Worm (Caenorhabditis elegans) whole organism, L2 larva: ENCODE data around the gene pigw-1.

Experiments
- C34F6.9 ChIP-seq: fragments of 150-350 bp; optimal IDR thresholded peaks from 2 replicates; lab custom pipeline; 2014; ENCODE audit warnings: missing biosample characterization, missing genetic modification characterization
- F13H6.1 ChIP-seq: sonication (generic microtip); optimal IDR thresholded peaks from 2 replicates; lab custom pipeline; 2016; ENCODE audit warnings: missing genetic modification characterization, missing compliant biosample characterization
- ceh-16 ChIP-seq: fragments of 150-350 bp; optimal IDR thresholded peaks from 2 replicates; lab custom pipeline; 2014; ENCODE audit warnings: missing biosample characterization, missing genetic modification characterization
- crh-2 ChIP-seq: sonication (generic microtip); optimal IDR thresholded peaks from 2 replicates; lab custom pipeline; 2017; ENCODE audit warnings: missing biosample characterization, missing genetic modification characterization
- dmd-4 ChIP-seq: sonication (generic microtip); optimal IDR thresholded peaks from 2 replicates; lab custom pipeline; 2017; ENCODE audit warnings: missing biosample characterization, missing genetic modification characterization
- egl-27 ChIP-seq: sonication (generic microtip); optimal IDR thresholded peaks from 3 replicates; lab custom pipeline; 2017; ENCODE audit warnings: missing biosample characterization, missing genetic modification reagents, missing genetic modification characterization
- elt-1 ChIP-seq: fragments of 150-350 bp; optimal IDR thresholded peaks from 2 replicates; lab custom pipeline; 2014; ENCODE audit warnings: missing biosample characterization, missing genetic modification characterization
- elt-3 ChIP-seq: sonication (generic microtip); optimal IDR thresholded peaks from 2 replicates; lab custom pipeline; 2017; ENCODE audit warnings: missing biosample characterization, missing genetic modification characterization
- gmeb-1 ChIP-seq: fragments of 150-350 bp; optimal IDR thresholded peaks from 2 replicates; lab custom pipeline; 2014; ENCODE audit warnings: missing biosample characterization, missing genetic modification characterization
- lin-13 ChIP-seq: fragments of 150-350 bp; optimal IDR thresholded peaks from 2 replicates; lab custom pipeline; 2014; ENCODE audit warnings: missing biosample characterization, missing genetic modification reagents, missing genetic modification characterization
- lin-39 ChIP-seq: fragments of 150-350 bp; optimal IDR thresholded peaks from 2 replicates; lab custom pipeline; 2014; ENCODE audit warnings: missing biosample characterization, missing genetic modification reagents, missing genetic modification characterization
- lsy-2 ChIP-seq, 2 experiments: fragments of 150-350 bp in 1 of 2; sonication (generic microtip) in 1 of 2; optimal IDR thresholded peaks; 2 replicates each; lab custom pipeline; 2014 to 2017; ENCODE audit warnings: missing biosample characterization in 2 of 2, missing genetic modification characterization in 2 of 2
- mab-5 ChIP-seq: fragments of 150-350 bp; optimal IDR thresholded peaks from 2 replicates; lab custom pipeline; 2014; ENCODE audit warnings: missing biosample characterization, missing genetic modification characterization
- mbf-1 ChIP-seq: sonication (generic microtip); optimal IDR thresholded peaks from 2 replicates; lab custom pipeline; 2017; ENCODE audit warnings: missing biosample characterization, missing genetic modification characterization
- mdl-1 ChIP-seq, 2 experiments: fragments of 150-350 bp in 1 of 2; sonication (generic microtip) in 1 of 2; optimal IDR thresholded peaks; 2 replicates each; lab custom pipeline; 2017; ENCODE audit warnings: missing biosample characterization in 2 of 2, missing genetic modification characterization in 2 of 2
- nhr-10 ChIP-seq: sonication (generic microtip); optimal IDR thresholded peaks from 2 replicates; lab custom pipeline; 2017; ENCODE audit warnings: missing biosample characterization, missing genetic modification characterization
- nhr-12 ChIP-seq: fragments of 150-350 bp; optimal IDR thresholded peaks from 2 replicates; lab custom pipeline; 2014; ENCODE audit warnings: missing biosample characterization, missing genetic modification characterization
- nhr-21 ChIP-seq: fragments of 150-350 bp; optimal IDR thresholded peaks from 2 replicates; lab custom pipeline; 2014; ENCODE audit warnings: missing biosample characterization, missing genetic modification characterization
- nhr-237 ChIP-seq: fragments of 150-350 bp; optimal IDR thresholded peaks from 2 replicates; lab custom pipeline; 2014; ENCODE audit warnings: missing biosample characterization, missing genetic modification characterization
- sem-4 ChIP-seq: fragments of 150-350 bp; optimal IDR thresholded peaks from 2 replicates; lab custom pipeline; 2014; ENCODE audit warnings: missing biosample characterization, missing genetic modification reagents, missing genetic modification characterization
- sma-3 ChIP-seq: sonication (generic microtip); optimal IDR thresholded peaks from 2 replicates; lab custom pipeline; 2016; ENCODE audit warnings: missing genetic modification reagents, missing genetic modification characterization, missing compliant biosample characterization
- sma-9 ChIP-seq, 2 experiments: fragments of 150-350 bp in 1 of 2; sonication (generic microtip) in 1 of 2; optimal IDR thresholded peaks; 2 replicates each; lab custom pipeline; 2014 to 2016; ENCODE audit warnings: missing genetic modification characterization in 2 of 2, mild to moderate bottlenecking in 1 of 2, missing biosample characterization in 1 of 2, missing compliant biosample characterization in 1 of 2, missing genetic modification reagents in 1 of 2, moderate library complexity in 1 of 2
- unc-39 ChIP-seq: fragments of 150-350 bp; optimal IDR thresholded peaks from 2 replicates; lab custom pipeline; 2014; ENCODE audit warnings: missing biosample characterization, missing genetic modification characterization
- unc-55 ChIP-seq: fragments of 150-350 bp; sonication (generic microtip); optimal IDR thresholded peaks from 3 replicates; lab custom pipeline; 2014; ENCODE audit warnings: missing biosample characterization, missing genetic modification reagents, missing genetic modification characterization
- unc-62 ChIP-seq: fragments of 150-350 bp; optimal IDR thresholded peaks from 2 replicates; lab custom pipeline; 2014; ENCODE audit warnings: missing biosample characterization, missing genetic modification reagents, missing genetic modification characterization
- zag-1 ChIP-seq: fragments of 150-350 bp; optimal IDR thresholded peaks from 2 replicates; lab custom pipeline; 2014; ENCODE audit warnings: missing biosample characterization, missing genetic modification characterization
- ztf-1 ChIP-seq: fragments of 200-800 bp; sonication (Bioruptor generic); conservative IDR thresholded peaks from 2 replicates; pipeline ENCODE4 v1.3.6; 2022; ENCODE audit warnings: missing genetic modification characterization, missing compliant biosample characterization
- ztf-4 ChIP-seq: fragments of 150-350 bp; optimal IDR thresholded peaks from 2 replicates; lab custom pipeline; 2014; ENCODE audit warnings: missing biosample characterization, missing genetic modification characterization

The pigw-1 gene

ce11 chrII:2920234-2920633 lies 35.5 kb upstream of the pigw-1 start:
- TF ChIP-seq zag-1 (no peak), F13H6.1 (no peak), crh-2 (tag; lab: Kevin White, UChicago) (no peak), unc-62 (GFP tag; lab: Kevin White, UChicago) (no peak), mab-5 (no peak), nhr-12 (tag; lab: Kevin White, UChicago) (no peak), C34F6.9 (tag; lab: Kevin White, UChicago) (no peak), lin-13 (GFP tag; lab: Kevin White, UChicago) (no peak), dmd-4 (tag; lab: Kevin White, UChicago) (no peak), lin-39 (tag; lab: Kevin White, UChicago) (no peak)
- TF ChIP-seq, all 48 proteins: peak for 0

ce11 chrII:2919074-2919857 lies 34.6 kb upstream of the pigw-1 start, which contains the start of the genes ncap-1 and Y110A2AR.1:
Gene ncap-1, minus strand, starts transcription at chrII:2919314.
Gene Y110A2AR.1, plus strand, starts transcription at chrII:2919710.
- no peak for TF ChIP-seq ceh-16
- no peak for TF ChIP-seq ztf-4
- TF ChIP-seq C34F6.9 (tag; lab: Kevin White, UChicago), result peak; percentile 19
- TF ChIP-seq unc-55 (GFP tag; lab: Kevin White, UChicago), result peak; percentile 34
- peak; percentile 27 for TF ChIP-seq gmeb-1 (tag; lab: Kevin White, UChicago)
- TF ChIP-seq lsy-2 (tag; optimal IDR thresholded peaks at IDR 0.05; lab: Kevin White, UChicago), result peak in 1 of 2 experiments; percentile 25

ce11 chrII:2913505-2913904 lies 28.8 kb upstream of the pigw-1 start, which contains the start of gene ubc-15:
Gene ubc-15, minus strand, starts transcription at chrII:2913605.
- TF ChIP-seq unc-62 (GFP tag; lab: Kevin White, UChicago) (no peak), dmd-4 (tag; lab: Kevin White, UChicago) (no peak), C34F6.9 (tag; lab: Kevin White, UChicago) (no peak), unc-39 (tag; lab: Kevin White, UChicago) (no peak), sma-9 (GFP tag; optimal IDR thresholded peaks at IDR 0.05; lab: Kevin White, UChicago) (no peak), sma-9 (tag; optimal IDR thresholded peaks at IDR 0.05; lab: Kevin White, UChicago) (no peak), unc-55 (GFP tag; lab: Kevin White, UChicago) (peak; percentile 5)

DNA sequence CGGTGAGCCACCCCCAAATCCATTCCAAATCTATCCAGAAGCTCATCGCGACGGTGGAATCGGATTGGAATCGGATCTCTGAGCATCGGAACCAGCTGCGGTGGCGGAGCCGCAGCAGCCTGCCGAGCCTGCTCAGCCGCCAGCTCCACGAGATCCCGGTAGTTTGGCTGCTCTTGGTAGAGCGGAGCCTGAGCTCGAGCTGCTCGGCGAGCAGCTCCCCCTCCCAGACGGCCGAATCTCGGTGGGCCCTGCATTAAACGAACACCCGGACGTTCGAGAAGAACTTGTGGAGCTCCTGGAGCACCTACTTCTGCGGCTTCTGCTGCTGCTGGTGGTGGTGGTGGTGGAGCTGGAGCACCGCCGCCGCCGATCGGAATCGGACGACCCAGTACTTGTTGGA lies 19.0 kb upstream of the pigw-1 start:
- TF ChIP-seq sma-3 (GFP tag; lab: Kevin White, UChicago), result no peak

ce11 chrII:2901158-2901557 lies 16.4 kb upstream of the pigw-1 start:
- no peak for TF ChIP-seq egl-27
- TF ChIP-seq ztf-1, result no peak

DNA sequence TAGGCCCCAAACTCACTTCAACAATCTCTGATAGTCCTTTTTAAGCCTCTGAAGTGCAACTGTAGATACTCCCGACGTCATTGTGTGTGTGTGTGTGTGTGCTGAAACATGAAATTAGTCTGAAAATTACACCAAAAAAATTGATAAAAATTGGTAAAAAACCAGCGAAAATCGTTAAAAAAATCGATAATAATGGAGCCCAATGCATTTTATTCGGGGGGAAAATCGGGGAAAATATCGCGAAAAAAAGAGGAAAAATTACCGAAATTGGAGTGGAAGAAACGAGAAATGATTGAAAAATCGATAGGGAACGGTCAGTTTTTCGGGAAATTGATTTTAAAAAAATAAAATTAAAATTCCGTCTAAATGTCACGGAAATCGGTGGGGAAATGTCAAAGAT lies 15.5 kb upstream of the pigw-1 start, which contains the start of gene ubc-26:
ubc-26 (minus strand) TSS at position 101 of the 400 bp plus-strand sequence.
- no peak for TF ChIP-seq mbf-1 (tag; lab: Kevin White, UChicago)
- no peak for TF ChIP-seq nhr-21 (tag; lab: Kevin White, UChicago)
- TF ChIP-seq C34F6.9 (tag; lab: Kevin White, UChicago), result no peak
- TF ChIP-seq unc-62 (GFP tag; lab: Kevin White, UChicago), result no peak
- TF ChIP-seq nhr-237 (tag; lab: Kevin White, UChicago), result no peak
- no peak for TF ChIP-seq elt-1 (tag; lab: Kevin White, UChicago)
- no peak for TF ChIP-seq ztf-4
- TF ChIP-seq mab-5, result no peak
- TF ChIP-seq unc-39 (tag; lab: Kevin White, UChicago), result no peak

- TF ChIP-seq nhr-10 (no peak), sem-4 (tag; lab: Kevin White, UChicago) (no peak), egl-27 (no peak), mdl-1 (tag; optimal IDR thresholded peaks at IDR 0.05; lab: Kevin White, UChicago) (no peak), elt-3 (tag; lab: Kevin White, UChicago) (no peak), sma-9 (GFP tag; optimal IDR thresholded peaks at IDR 0.05; lab: Kevin White, UChicago) (no peak), sma-9 (tag; optimal IDR thresholded peaks at IDR 0.05; lab: Kevin White, UChicago) (no peak), crh-2 (tag; lab: Kevin White, UChicago) (no peak)
These were observed 9.6 kb upstream of the pigw-1 start, which contains the start of gene sqv-2 for ce11 chrII:2894295-2894694. Gene sqv-2, minus strand, starts transcription at chrII:2894395.
